Fruit fly (Drosophila melanogaster) whole organism, embryonic: ENCODE measurements around the gene Nlg4.

Experiments used
- Blimp-1 ChIP-seq: fragments of 200-800 bp; sonication (Bioruptor generic); optimal IDR thresholded peaks from 3 replicates; lab custom pipeline; 2018; ENCODE audit warnings: missing biosample characterization, missing genetic modification characterization, mild to moderate bottlenecking, moderate library complexity, missing genetic modification reagents
- CG10209 ChIP-seq: fragments of 200-800 bp; sonication (Bioruptor generic); optimal IDR thresholded peaks from 3 replicates; lab custom pipeline; 2017; ENCODE audit warnings: missing biosample characterization, mild to moderate bottlenecking, missing genetic modification characterization, missing genetic modification reagents
- CG10462 ChIP-seq: fragments of 200-800 bp; sonication (Bioruptor generic); optimal IDR thresholded peaks from 2 replicates; lab custom pipeline; 2016; ENCODE audit warnings: missing biosample characterization, missing genetic modification characterization
- CG1233 ChIP-seq: fragments of 200-800 bp; sonication (Bioruptor generic); optimal IDR thresholded peaks from 4 replicates; lab custom pipeline; 2018; ENCODE audit warnings: missing biosample characterization, mild to moderate bottlenecking, missing genetic modification characterization
- CG15479 ChIP-seq: fragments of 200-800 bp; sonication (Bioruptor generic); optimal IDR thresholded peaks from 3 replicates; lab custom pipeline; 2019; ENCODE audit warnings: missing biosample characterization, mild to moderate bottlenecking, missing genetic modification characterization, moderate library complexity
- CG15514 ChIP-seq: fragments of 200-800 bp; sonication (Bioruptor generic); optimal IDR thresholded peaks from 3 replicates; lab custom pipeline; 2017; ENCODE audit warnings: missing biosample characterization, missing genetic modification characterization, mild to moderate bottlenecking, moderate library complexity, missing genetic modification reagents
- CG17186 ChIP-seq: fragments of 200-800 bp; sonication (Bioruptor generic); optimal IDR thresholded peaks from 3 replicates; lab custom pipeline; 2017; ENCODE audit warnings: missing biosample characterization, missing genetic modification reagents, missing genetic modification characterization
- CG18599 ChIP-seq: fragments of 200-800 bp; sonication (Bioruptor generic); optimal IDR thresholded peaks from 3 replicates; lab custom pipeline; 2017; ENCODE audit warnings: missing biosample characterization, missing genetic modification characterization, mild to moderate bottlenecking, moderate library complexity, missing genetic modification reagents
- CG32532 ChIP-seq: fragments of 200-800 bp; sonication (Bioruptor generic); IDR thresholded peaks from 2 replicates; pipeline ENCODE4 v1.3.6; 2022; ENCODE audit warnings: missing biosample characterization, missing genetic modification characterization
- CG32767 ChIP-seq: fragments of 200-800 bp; sonication (Bioruptor generic); IDR thresholded peaks from 2 replicates; pipeline ENCODE4 v1.3.6; 2022; ENCODE audit warnings: missing biosample characterization, missing genetic modification characterization
- CG42726 ChIP-seq: fragments of 200-800 bp; sonication (Bioruptor generic); IDR thresholded peaks from 2 replicates; pipeline ENCODE4 v1.3.6; 2022; ENCODE audit warnings: missing biosample characterization, missing genetic modification characterization; ENCODE audit not compliant: partially characterized antibody
- CG5180 ChIP-seq: fragments of 200-800 bp; sonication (Bioruptor generic); optimal IDR thresholded peaks from 3 replicates; lab custom pipeline; 2017; ENCODE audit warnings: missing biosample characterization, missing genetic modification characterization, mild to moderate bottlenecking, moderate library complexity, missing genetic modification reagents
- CG6813 ChIP-seq: fragments of 200-800 bp; sonication (Bioruptor generic); optimal IDR thresholded peaks from 2 replicates; lab custom pipeline; 2017; ENCODE audit warnings: missing biosample characterization, missing genetic modification characterization, mild to moderate bottlenecking, moderate library complexity, missing genetic modification reagents
- CG7963 ChIP-seq: fragments of 200-800 bp; sonication (Bioruptor generic); IDR thresholded peaks from 3 replicates; pipeline ENCODE4 v1.3.6; 2022; ENCODE audit warnings: missing biosample characterization, missing genetic modification characterization; ENCODE audit not compliant: partially characterized antibody
- CHES-1-like ChIP-seq: fragments of 200-800 bp; sonication (Bioruptor generic); optimal IDR thresholded peaks from 2 replicates; lab custom pipeline; 2016; ENCODE audit warnings: missing biosample characterization, missing genetic modification characterization
- Camta ChIP-seq: fragments of 200-800 bp; sonication (Bioruptor generic); optimal IDR thresholded peaks from 2 replicates; lab custom pipeline; 2016; ENCODE audit warnings: missing biosample characterization, missing genetic modification characterization
- D19A ChIP-seq: fragments of 200-800 bp; optimal IDR thresholded peaks from 3 replicates; lab custom pipeline; 2019; ENCODE audit warnings: missing biosample characterization, mild to moderate bottlenecking, missing genetic modification characterization, moderate library complexity
- Deaf1 ChIP-seq: fragments of 200-800 bp; optimal IDR thresholded peaks from 3 replicates; lab custom pipeline; 2019; ENCODE audit warnings: missing biosample characterization, mild to moderate bottlenecking, missing genetic modification characterization, moderate library complexity
- Eip74EF ChIP-seq, 2 experiments: fragments of 200-800 bp in 1 of 2; fragments of >200 bp in 1 of 2; sonication (Bioruptor generic) in 1 of 2; optimal IDR thresholded peaks; 2 replicates each; lab custom pipeline; 2017 to 2019; ENCODE audit warnings: missing biosample characterization in 2 of 2, missing genetic modification characterization in 2 of 2, mild to moderate bottlenecking in 1 of 2, moderate library complexity in 1 of 2
- H15 ChIP-seq: fragments of 200-800 bp; sonication (Bioruptor generic); IDR thresholded peaks from 3 replicates; pipeline ENCODE4 v1.3.6; 2022; ENCODE audit warnings: missing biosample characterization, missing genetic modification characterization
- HLHmδ ChIP-seq: fragments of 200-800 bp; sonication (Bioruptor generic); optimal IDR thresholded peaks from 2 replicates; lab custom pipeline; 2018; ENCODE audit warnings: missing biosample characterization, mild to moderate bottlenecking, missing genetic modification characterization, moderate library complexity
- Hr51 ChIP-seq, 2 experiments: fragments of 200-800 bp; sonication (Bioruptor generic); optimal IDR thresholded peaks; 2 replicates in 1 of 2; 3 replicates in 1 of 2; lab custom pipeline; 2016 to 2018; ENCODE audit warnings: missing biosample characterization in 2 of 2, missing genetic modification characterization in 2 of 2, mild to moderate bottlenecking in 1 of 2, moderate library complexity in 1 of 2
- Med ChIP-seq: fragments of 200-800 bp; sonication (Bioruptor generic); peaks from one replicate; lab custom pipeline; 2016; ENCODE audit warnings: missing biosample characterization, missing genetic modification characterization, mild to moderate bottlenecking, inconsistent platforms, moderate library complexity
- Neu2 ChIP-seq: fragments of 200-800 bp; sonication (Bioruptor generic); optimal IDR thresholded peaks from 3 replicates; lab custom pipeline; 2016; ENCODE audit warnings: missing biosample characterization, missing genetic modification characterization, borderline replicate concordance
- Oaz ChIP-seq: fragments of 200-800 bp; sonication (Bioruptor generic); IDR thresholded peaks from 2 replicates; pipeline ENCODE4 v1.3.6; 2022; ENCODE audit warnings: missing biosample characterization, missing genetic modification characterization
- Ravus ChIP-seq: fragments of 200-800 bp; sonication (Bioruptor generic); IDR thresholded peaks from 2 replicates; pipeline ENCODE4 v1.3.6; 2022; ENCODE audit warnings: missing biosample characterization, missing genetic modification characterization
- Spps ChIP-seq: fragments of 200-800 bp; sonication (Bioruptor generic); optimal IDR thresholded peaks from 2 replicates; lab custom pipeline; 2018; ENCODE audit warnings: missing biosample characterization, mild to moderate bottlenecking, missing genetic modification characterization
- Xbp1 ChIP-seq: fragments of 200-800 bp; sonication (Bioruptor generic); optimal IDR thresholded peaks from 3 replicates; lab custom pipeline; 2016; ENCODE audit warnings: missing biosample characterization, mild to moderate bottlenecking, missing genetic modification characterization
- cas ChIP-seq: fragments of 200-800 bp; sonication (Bioruptor generic); IDR thresholded peaks from 2 replicates; pipeline ENCODE4 v1.3.6; 2022; ENCODE audit warnings: missing biosample characterization, missing genetic modification characterization
- caup ChIP-seq: fragments of 200-800 bp; sonication (Bioruptor generic); optimal IDR thresholded peaks from 3 replicates; lab custom pipeline; 2017; ENCODE audit warnings: missing biosample characterization, mild to moderate bottlenecking, missing genetic modification characterization, moderate library complexity; ENCODE audit not compliant: severe bottlenecking
- ci ChIP-seq: fragments of 200-800 bp; sonication (Bioruptor generic); IDR thresholded peaks from 3 replicates; pipeline ENCODE4 v1.3.6; 2022; ENCODE audit warnings: missing biosample characterization, missing genetic modification characterization
- dimm ChIP-seq: fragments of 200-800 bp; sonication (Bioruptor generic); IDR thresholded peaks from 2 replicates; pipeline ENCODE4 v1.3.6; 2022; ENCODE audit warnings: missing biosample characterization, missing genetic modification characterization
- gro ChIP-seq: fragments of 200-800 bp; sonication (Bioruptor generic); optimal IDR thresholded peaks from 2 replicates; lab custom pipeline; 2016; ENCODE audit warnings: missing biosample characterization, missing genetic modification characterization
- hkb ChIP-seq, 2 experiments: fragments of 200-800 bp in 1 of 2; fragments of >200 bp in 1 of 2; sonication (Bioruptor generic) in 1 of 2; IDR thresholded peaks in 1 of 2; optimal IDR thresholded peaks in 1 of 2; 2 replicates each; pipeline versions ENCODE4 v1.3.6 to Lab custom; 2017 to 2022; ENCODE audit warnings: missing biosample characterization in 1 of 2, missing genetic modification characterization in 1 of 2
- lab ChIP-seq: fragments of 200-800 bp; sonication (Bioruptor generic); optimal IDR thresholded peaks from 3 replicates; lab custom pipeline; 2017; ENCODE audit warnings: missing biosample characterization, missing genetic modification characterization, mild to moderate bottlenecking, moderate library complexity, missing genetic modification reagents
- nmo ChIP-seq: fragments of 200-800 bp; sonication (Bioruptor generic); optimal IDR thresholded peaks from 2 replicates; lab custom pipeline; 2018; ENCODE audit warnings: missing biosample characterization, mild to moderate bottlenecking, missing genetic modification characterization, moderate library complexity
- nom ChIP-seq: fragments of 200-800 bp; sonication (Bioruptor generic); optimal IDR thresholded peaks from 2 replicates; lab custom pipeline; 2017; ENCODE audit warnings: missing biosample characterization, missing genetic modification characterization, mild to moderate bottlenecking, moderate library complexity, missing genetic modification reagents
- pan ChIP-seq, 4 experiments: fragments of >200 bp in 3 of 4; fragments of 200-800 bp in 1 of 4; sonication (Bioruptor generic) in 1 of 4; optimal IDR thresholded peaks in 3 of 4; IDR thresholded peaks in 1 of 4; 2 replicates each; pipeline versions ENCODE4 v1.3.6 to Lab custom; 2017 to 2022; ENCODE audit warnings: missing biosample characterization in 2 of 4, missing genetic modification characterization in 2 of 4, mixed read lengths in 1 of 4
- peb ChIP-seq: fragments of 200-800 bp; sonication (Bioruptor generic); IDR thresholded peaks from 2 replicates; pipeline ENCODE4 v1.3.6; 2022; ENCODE audit warnings: missing biosample characterization, missing genetic modification characterization
- repo ChIP-seq: fragments of 200-800 bp; sonication (Bioruptor generic); optimal IDR thresholded peaks from 2 replicates; lab custom pipeline; 2016; ENCODE audit warnings: missing biosample characterization, missing genetic modification characterization
- rib ChIP-seq: fragments of 200-800 bp; sonication (Bioruptor generic); IDR thresholded peaks from 2 replicates; pipeline ENCODE4 v1.3.6; 2022; ENCODE audit warnings: missing biosample characterization, missing genetic modification characterization
- sd ChIP-seq: fragments of 200-800 bp; sonication (Bioruptor generic); optimal IDR thresholded peaks from 3 replicates; lab custom pipeline; 2018; ENCODE audit warnings: missing biosample characterization, mild to moderate bottlenecking, missing genetic modification characterization, moderate library complexity
- tup ChIP-seq: fragments of 200-800 bp; sonication (Bioruptor generic); optimal IDR thresholded peaks from 2 replicates; lab custom pipeline; 2016; ENCODE audit warnings: missing biosample characterization, mild to moderate bottlenecking, missing genetic modification characterization, moderate library complexity
- wdn ChIP-seq: fragments of 200-800 bp; sonication (Bioruptor generic); IDR thresholded peaks from 2 replicates; pipeline ENCODE4 v1.3.6; 2022; ENCODE audit warnings: missing biosample characterization, missing genetic modification characterization
- wor ChIP-seq: fragments of 200-800 bp; sonication (Bioruptor generic); IDR thresholded peaks from 2 replicates; pipeline ENCODE4 v1.3.6; 2022; ENCODE audit warnings: missing biosample characterization, missing genetic modification characterization
- yki ChIP-seq: fragments of >200 bp; optimal IDR thresholded peaks from 3 replicates; lab custom pipeline; 2018
- z ChIP-seq: fragments of 200-800 bp; sonication (Bioruptor generic); IDR thresholded peaks from 3 replicates; pipeline ENCODE4 v1.3.6; 2022; ENCODE audit warnings: missing biosample characterization, missing genetic modification characterization
- zfh1 ChIP-seq: fragments of 200-800 bp; sonication (Bioruptor generic); IDR thresholded peaks from 3 replicates; pipeline ENCODE4 v1.3.6; 2022; ENCODE audit warnings: missing biosample characterization, missing genetic modification characterization

The Nlg4 gene

DNA sequence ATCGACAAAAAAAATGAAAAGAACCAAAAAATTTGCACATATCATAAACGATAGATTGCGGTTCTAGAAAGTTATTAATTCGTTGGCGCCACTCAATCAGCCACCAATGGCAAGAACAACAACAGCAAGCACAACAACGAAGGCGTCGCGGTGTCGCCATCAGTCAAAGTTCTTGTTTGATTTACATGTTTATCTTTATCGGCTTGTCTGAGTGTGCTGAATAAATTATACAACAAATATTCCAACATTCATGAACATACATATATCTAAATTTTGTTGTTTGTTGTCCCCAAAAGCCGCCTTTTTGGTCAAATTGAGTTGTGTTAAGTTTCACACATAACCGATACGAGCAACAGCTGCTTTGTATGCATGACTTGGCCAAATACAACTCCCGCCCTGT lies 69.0 kb downstream of the Nlg4 start (continued):
- TF ChIP-seq hkb (optimal IDR thresholded peaks at IDR 0.05; lab: Kevin White, UChicago) (no peak), hkb (GFP tag; IDR thresholded peaks at IDR 0.05; lab: Robert Waterston, UW) (0 out of 2 replicates have a peak, but pooled peaks have one; percentile 42), gro (GFP tag; lab: Kevin White, UChicago) (peak; percentile 73), sd (tag; lab: Kevin White, UChicago) (peak; percentile 71), dimm (GFP tag; lab: Robert Waterston, UW) (no peak), Med (GFP tag; lab: Kevin White, UChicago) (peak; percentile 92), zfh1 (GFP tag; lab: Robert Waterston, UW) (no peak), rib (peak; percentile 51; the same call in 1 of the 2 replicates), pan (optimal IDR thresholded peaks at IDR 0.05; lab: Kevin White, UChicago) (no peak), pan (GFP tag; optimal IDR thresholded peaks at IDR 0.05 in 1 of 2, IDR thresholded peaks at IDR 0.05 in 1 of 2) (peak in 1 of 2 experiments; percentile 6), yki (lab: Kevin White, UChicago) (no peak), lab (GFP tag; lab: Kevin White, UChicago) (peak; percentile 75), cas (GFP tag; lab: Robert Waterston, UW) (no peak), CG7963 (GFP tag; lab: Robert Waterston, UW) (no peak), Oaz (no peak), CG10462 (no peak), nom (GFP tag; lab: Kevin White, UChicago) (no peak), CG32532 (GFP tag; lab: Robert Waterston, UW) (no peak), repo (GFP tag; lab: Kevin White, UChicago) (no peak), CHES-1-like (GFP tag; lab: Kevin White, UChicago) (no peak), tup (GFP tag; lab: Kevin White, UChicago) (no peak), CG1233 (no peak), Hr51 (GFP tag; optimal IDR thresholded peaks at IDR 0.05; lab: Kevin White, UChicago) (no peak), Xbp1 (GFP tag; lab: Kevin White, UChicago) (no peak), nmo (GFP tag; lab: Kevin White, UChicago) (no peak), H15 (GFP tag; lab: Robert Waterston, UW) (0 out of 3 replicates have a peak, but pooled peaks have one; percentile 30), peb (GFP tag; lab: Robert Waterston, UW) (no peak), D19A (no peak), Eip74EF (GFP tag; optimal IDR thresholded peaks at IDR 0.05; lab: Kevin White, UChicago) (no peak), caup (GFP tag; lab: Kevin White, UChicago) (peak; percentile 60), CG17186 (no peak), Ravus (GFP tag; lab: Robert Waterston, UW) (no peak), CG15514 (GFP tag; lab: Kevin White, UChicago) (peak; percentile 14), CG6813 (GFP tag; lab: Kevin White, UChicago) (peak; percentile 6), Neu2 (no peak), Blimp-1 (GFP tag; lab: Kevin White, UChicago) (peak; percentile 6), CG42726 (GFP tag; lab: Robert Waterston, UW) (no peak), HLHmδ (GFP tag; lab: Kevin White, UChicago) (no peak), CG10209 (GFP tag; lab: Kevin White, UChicago) (peak; percentile 12), CG15479 (GFP tag; lab: Kevin White, UChicago) (no peak), Spps (no peak), z (no peak), Camta (GFP tag; lab: Kevin White, UChicago) (peak; percentile 15), wor (no peak), CG32767 (GFP tag; lab: Robert Waterston, UW) (no peak), wdn (0 out of 2 replicates have a peak, but pooled peaks have one; percentile 14), CG5180 (GFP tag; lab: Kevin White, UChicago) (no peak), CG18599 (GFP tag; lab: Kevin White, UChicago) (peak; percentile 15), Deaf1 (tag; lab: Kevin White, UChicago) (no peak), ci (GFP tag; lab: Robert Waterston, UW) (0 out of 3 replicates have a peak, but pooled peaks have one; percentile 12)
